Worm (Caenorhabditis elegans) whole organism, L1 larva: ENCODE results near the gene str-211.

Source experiments
- C34B4.2 ChIP-seq: sonication (generic microtip); optimal IDR thresholded peaks from 2 replicates; lab custom pipeline; 2017; ENCODE audit warnings: mild to moderate bottlenecking, missing genetic modification characterization, missing compliant biosample characterization
- F16B12.6 ChIP-seq: fragments of 150-350 bp; optimal IDR thresholded peaks from 2 replicates; lab custom pipeline; 2014; ENCODE audit warnings: missing biosample characterization, missing genetic modification characterization
- Y116A8C.19 ChIP-seq: sonication (generic microtip); optimal IDR thresholded peaks from 2 replicates; lab custom pipeline; 2016; ENCODE audit warnings: missing compliant biosample characterization, missing genetic modification characterization, borderline replicate concordance
- aha-1 ChIP-seq: fragments of 150-350 bp; optimal IDR thresholded peaks from 2 replicates; lab custom pipeline; 2014; ENCODE audit warnings: missing biosample characterization, missing genetic modification characterization
- ama-1 ChIP-seq: fragments of 150-350 bp; optimal IDR thresholded peaks from 2 replicates; lab custom pipeline; 2014
- blmp-1 ChIP-seq: fragments of 150-350 bp; optimal IDR thresholded peaks from 2 replicates; lab custom pipeline; 2014; ENCODE audit warnings: missing biosample characterization, missing genetic modification characterization
- ceh-63 ChIP-seq: fragments of 200-800 bp; sonication (Bioruptor generic); optimal IDR thresholded peaks from 2 replicates; lab custom pipeline; 2018; ENCODE audit warnings: mild to moderate bottlenecking, missing genetic modification characterization, missing compliant biosample characterization
- ceh-8 ChIP-seq: fragments of 200-800 bp; sonication (Bioruptor generic); optimal IDR thresholded peaks from 2 replicates; lab custom pipeline; 2018; ENCODE audit warnings: mild to moderate bottlenecking, missing genetic modification characterization, moderate library complexity, missing compliant biosample characterization
- ceh-90 ChIP-seq: sonication (generic microtip); optimal IDR thresholded peaks from 2 replicates; lab custom pipeline; 2016; ENCODE audit warnings: missing genetic modification characterization, missing compliant biosample characterization
- dpl-1 ChIP-seq, 3 experiments: fragments of 150-350 bp in 2 of 3; sonication (generic microtip) in 1 of 3; optimal IDR thresholded peaks; 2 replicates each; lab custom pipeline; 2014 to 2017; ENCODE audit warnings: missing biosample characterization in 3 of 3, missing genetic modification characterization in 3 of 3, missing genetic modification reagents in 3 of 3
- dsc-1 ChIP-seq: sonication (generic microtip); optimal IDR thresholded peaks from 2 replicates; lab custom pipeline; 2016; ENCODE audit warnings: mild to moderate bottlenecking, missing genetic modification characterization, missing compliant biosample characterization
- efl-1 ChIP-seq, 4 experiments: fragments of 150-350 bp; optimal IDR thresholded peaks in 3 of 4; peaks in 1 of 4; 1 replicate in 1 of 4; 2 replicates in 3 of 4; lab custom pipeline; 2014; ENCODE audit warnings: missing biosample characterization in 2 of 4, missing genetic modification characterization in 2 of 4, missing genetic modification reagents in 2 of 4
- efl-3 ChIP-seq: fragments of 200-800 bp; sonication (Bioruptor generic); optimal IDR thresholded peaks from 2 replicates; lab custom pipeline; 2018; ENCODE audit warnings: mild to moderate bottlenecking, missing genetic modification characterization, missing compliant biosample characterization
- elt-2 ChIP-seq: sonication (generic microtip); optimal IDR thresholded peaks from 2 replicates; lab custom pipeline; 2016; ENCODE audit warnings: missing genetic modification characterization, mild to moderate bottlenecking, inconsistent platforms, missing compliant biosample characterization, missing genetic modification reagents
- fkh-4 ChIP-seq: sonication (generic microtip); optimal IDR thresholded peaks from 2 replicates; lab custom pipeline; 2016; ENCODE audit warnings: missing compliant biosample characterization, missing genetic modification characterization, borderline replicate concordance
- fkh-8 ChIP-seq: sonication (generic microtip); optimal IDR thresholded peaks from 2 replicates; lab custom pipeline; 2016; ENCODE audit warnings: mild to moderate bottlenecking, missing genetic modification characterization, missing compliant biosample characterization
- grh-1 ChIP-seq: fragments of 200-800 bp; sonication (Bioruptor generic); IDR thresholded peaks from 2 replicates; pipeline ENCODE4 v1.3.6; 2022; ENCODE audit warnings: missing genetic modification reagents, missing genetic modification characterization, missing compliant biosample characterization
- irx-1 ChIP-seq: sonication (generic microtip); optimal IDR thresholded peaks from 2 replicates; lab custom pipeline; 2016; ENCODE audit warnings: missing genetic modification characterization, missing compliant biosample characterization
- isw-1 ChIP-seq: fragments of 200-800 bp; sonication (Bioruptor generic); IDR thresholded peaks from 2 replicates; pipeline ENCODE4 v1.3.6; 2022; ENCODE audit warnings: missing genetic modification characterization, missing compliant biosample characterization
- jun-1 ChIP-seq: fragments of 150-350 bp; optimal IDR thresholded peaks from 2 replicates; lab custom pipeline; 2014; ENCODE audit warnings: missing biosample characterization, missing genetic modification reagents, missing genetic modification characterization
- lin-13 ChIP-seq: fragments of 150-350 bp; optimal IDR thresholded peaks from 2 replicates; lab custom pipeline; 2014; ENCODE audit warnings: missing biosample characterization, missing genetic modification reagents, missing genetic modification characterization
- lin-14 ChIP-seq: fragments of 200-800 bp; sonication (Bioruptor generic); optimal IDR thresholded peaks from 2 replicates; lab custom pipeline; 2018; ENCODE audit warnings: mild to moderate bottlenecking, missing genetic modification characterization, moderate library complexity, missing compliant biosample characterization
- lin-15B ChIP-seq: fragments of 150-350 bp; sonication (generic microtip); optimal IDR thresholded peaks from 3 replicates; lab custom pipeline; 2014; ENCODE audit warnings: missing biosample characterization, missing genetic modification characterization
- lin-35 ChIP-seq, 2 experiments: fragments of 150-350 bp; optimal IDR thresholded peaks; 2 replicates each; lab custom pipeline; 2014; ENCODE audit warnings: missing biosample characterization in 2 of 2, missing genetic modification characterization in 2 of 2, missing genetic modification reagents in 2 of 2
- nhr-11 ChIP-seq: fragments of 150-350 bp; optimal IDR thresholded peaks from 2 replicates; lab custom pipeline; 2014; ENCODE audit warnings: missing biosample characterization, missing genetic modification characterization
- nhr-237 ChIP-seq: fragments of 150-350 bp; optimal IDR thresholded peaks from 2 replicates; lab custom pipeline; 2014; ENCODE audit warnings: missing biosample characterization, missing genetic modification characterization
- nhr-90 ChIP-seq: sonication (generic microtip); optimal IDR thresholded peaks from 2 replicates; lab custom pipeline; 2016; ENCODE audit warnings: mild to moderate bottlenecking, missing genetic modification characterization, missing compliant biosample characterization; ENCODE audit not compliant: poor library complexity
- pax-3 ChIP-seq: fragments of 200-800 bp; sonication (Bioruptor generic); optimal IDR thresholded peaks from 2 replicates; lab custom pipeline; 2018; ENCODE audit warnings: mild to moderate bottlenecking, missing genetic modification characterization, moderate library complexity, missing compliant biosample characterization
- sup-37 ChIP-seq: fragments of 200-800 bp; sonication (Bioruptor generic); optimal IDR thresholded peaks from 2 replicates; lab custom pipeline; 2018; ENCODE audit warnings: mild to moderate bottlenecking, missing genetic modification characterization, missing compliant biosample characterization
- tbx-2 ChIP-seq: sonication (generic microtip); optimal IDR thresholded peaks from 2 replicates; lab custom pipeline; 2016; ENCODE audit warnings: missing genetic modification characterization, missing compliant biosample characterization
- xbp-1 ChIP-seq: sonication (generic microtip); optimal IDR thresholded peaks from 2 replicates; lab custom pipeline; 2016; ENCODE audit warnings: missing genetic modification characterization, missing compliant biosample characterization
- ztf-4 ChIP-seq: fragments of 150-350 bp; optimal IDR thresholded peaks from 2 replicates; lab custom pipeline; 2014; ENCODE audit warnings: missing biosample characterization, missing genetic modification characterization

Gene str-211

DNA sequence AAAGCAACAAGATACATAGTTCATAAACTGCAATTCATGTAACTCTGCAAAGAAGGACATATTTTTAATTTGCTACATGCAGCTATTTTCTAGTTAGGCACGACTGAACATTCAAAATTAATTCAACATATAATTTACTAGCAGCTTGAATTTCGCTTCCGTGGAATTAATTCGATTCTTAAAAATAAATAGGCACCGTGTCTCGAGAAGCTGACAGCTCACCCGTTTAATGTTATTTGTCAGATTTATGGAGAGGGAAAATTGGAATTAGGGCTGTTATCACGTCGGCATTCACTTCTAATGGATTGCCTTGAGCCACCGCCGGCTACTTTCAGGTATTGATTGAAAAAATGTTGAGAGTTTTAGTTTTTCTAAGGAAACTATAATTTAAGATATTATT, 17.7 kb downstream of the str-211 start, which contains the start of gene srh-21:
srh-21 (plus strand) TSS at position 301 of the 400 bp plus-strand sequence.
- TF ChIP-seq nhr-90 (no peak), F16B12.6 (tag; lab: Kevin White, UChicago) (no peak), jun-1 (no peak), fkh-8 (peak; percentile 8), dpl-1 (GFP tag; optimal IDR thresholded peaks at IDR 0.05; lab: Kevin White, UChicago) (no peak)

DNA sequence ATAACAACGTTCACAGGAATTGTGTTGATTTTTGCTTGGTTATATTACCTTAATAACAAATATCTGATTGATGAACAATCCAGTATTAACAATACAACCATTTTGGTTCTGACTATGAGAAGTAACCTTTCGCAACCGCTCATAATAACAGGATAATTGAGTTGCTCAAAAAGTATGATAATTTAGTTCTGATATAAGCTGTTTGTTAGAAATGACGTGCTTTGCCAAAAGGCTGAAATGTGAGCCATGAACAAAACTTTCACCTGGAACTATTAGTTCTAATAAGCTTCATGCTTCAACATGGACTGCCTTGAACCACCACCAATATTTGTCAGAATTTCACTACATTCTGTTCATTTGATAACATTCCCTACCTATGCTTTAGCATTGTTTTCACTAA, 19.5 kb downstream of the str-211 start, which contains the start of gene srh-20:
srh-20 (plus strand) TSS at position 301 of the 400 bp plus-strand sequence.
- no peak for TF ChIP-seq fkh-4 (tag; lab: Kevin White, UChicago)

DNA sequence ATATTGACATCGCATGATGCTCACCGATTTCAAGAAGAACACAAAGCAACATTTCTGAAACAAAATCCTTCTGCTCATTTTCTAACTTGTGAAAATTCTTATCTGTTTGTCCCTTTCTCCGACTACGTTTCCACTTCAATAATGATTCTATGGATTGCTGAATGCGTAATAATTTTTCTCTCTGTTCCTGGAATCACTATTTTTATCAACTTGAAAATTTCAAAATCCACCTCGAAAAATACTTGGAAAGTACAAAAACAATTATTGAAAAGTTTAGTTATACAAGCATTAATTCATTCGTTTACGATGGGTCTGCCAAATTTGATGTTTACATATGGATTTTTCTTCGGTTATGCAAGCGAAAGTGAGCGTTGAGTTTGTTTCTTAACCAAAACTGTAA, 22.1 kb downstream of the str-211 start, which contains the start of gene srh-22:
srh-22 (plus strand) TSS at position 301 of the 400 bp plus-strand sequence.
- TF ChIP-seq elt-2 (tag; lab: Kevin White, UChicago) (no peak), irx-1 (tag; lab: Kevin White, UChicago) (no peak), tbx-2 (tag; lab: Kevin White, UChicago) (no peak), sup-37 (no peak), ceh-90 (tag; lab: Kevin White, UChicago) (no peak), dsc-1 (no peak), lin-14 (GFP tag; lab: Kevin White, UChicago) (no peak), xbp-1 (tag; lab: Kevin White, UChicago) (no peak), lin-13 (GFP tag; lab: Kevin White, UChicago) (no peak), C34B4.2 (tag; lab: Kevin White, UChicago) (no peak), isw-1 (GFP tag; lab: Robert Waterston, UW) (no peak), dpl-1 (GFP tag; optimal IDR thresholded peaks at IDR 0.05; lab: Kevin White, UChicago) (no peak), pax-3 (tag; lab: Kevin White, UChicago) (no peak), efl-1 (optimal IDR thresholded peaks at IDR 0.05; lab: Kevin White, UChicago) (no peak), efl-1 (GFP tag; optimal IDR thresholded peaks at IDR 0.05 in 1 of 2; lab: Kevin White, UChicago) (no peak), fkh-4 (tag; lab: Kevin White, UChicago) (no peak), nhr-11 (tag; lab: Kevin White, UChicago) (no peak), ama-1 (lab: Kevin White, UChicago) (no peak), efl-3 (GFP tag; lab: Kevin White, UChicago) (no peak)

DNA sequence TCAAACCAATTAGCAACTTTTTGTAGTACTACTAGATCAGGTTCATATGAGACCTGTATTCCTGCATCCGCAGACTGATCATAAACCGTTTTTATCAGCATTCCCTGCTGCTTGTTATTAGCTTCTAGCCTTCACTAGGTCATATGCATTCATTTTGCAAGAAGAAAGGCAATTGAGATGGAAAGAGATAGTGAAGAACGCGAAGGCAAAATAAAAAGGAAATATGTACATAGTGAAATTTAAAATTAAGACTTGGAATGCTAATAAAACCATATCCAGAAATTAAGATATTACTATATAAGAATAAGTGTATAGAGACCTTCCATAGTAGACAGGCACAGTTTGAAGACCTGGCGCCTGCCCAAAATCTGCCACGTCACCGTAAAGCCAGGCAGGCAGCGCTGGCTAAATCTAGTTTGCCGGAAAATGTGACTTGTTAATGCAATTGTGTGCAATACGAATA, 23.4 kb downstream of the str-211 start, which contains the start of the genes C02E7.8 and srh-23:
C02E7.8 (minus strand) TSS at position 101 of the 463 bp plus-strand sequence.
srh-23 (plus strand) TSS at position 413 of the 463 bp plus-strand sequence.
- no peak for TF ChIP-seq lin-15B (tag; lab: Kevin White, UChicago)
- TF ChIP-seq blmp-1 (tag; lab: Kevin White, UChicago), result peak; percentile 33
- no peak for TF ChIP-seq grh-1 (GFP tag; lab: Robert Waterston, UW)
- TF ChIP-seq lin-35 (GFP tag; optimal IDR thresholded peaks at IDR 0.05; lab: Kevin White, UChicago), result no peak

DNA sequence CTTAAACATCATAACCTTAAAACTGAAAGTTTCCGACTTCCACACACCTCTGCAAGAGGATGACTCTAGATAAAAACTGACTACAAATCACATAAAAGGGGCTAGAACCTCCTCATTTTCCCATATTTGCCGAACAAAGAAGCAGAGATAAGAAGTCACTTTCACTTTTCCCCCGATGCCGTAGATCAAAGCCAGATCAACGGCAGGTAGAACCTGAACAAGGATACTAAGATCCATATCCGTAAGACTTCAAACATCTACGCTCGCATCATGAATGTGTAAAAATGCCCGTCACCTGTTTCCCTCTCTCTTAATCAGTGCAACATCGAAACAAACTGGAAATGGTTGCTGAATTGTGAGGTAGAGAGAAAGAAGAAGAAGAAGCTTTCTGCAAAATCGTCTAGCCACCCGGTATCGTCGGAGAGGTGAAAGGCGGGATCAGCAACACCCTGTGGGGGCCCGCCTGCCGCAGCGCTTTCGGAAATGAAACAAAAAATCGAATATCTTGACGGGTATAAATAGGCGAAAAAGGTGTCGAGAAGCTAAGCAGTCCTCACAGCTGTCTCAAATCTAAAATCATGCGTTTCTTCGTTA, 25.4 kb downstream of the str-211 start, which contains the start of gene C02E7.6:
C02E7.6 (plus strand) TSS at position 544 of the 594 bp plus-strand sequence.
- TF ChIP-seq lin-14 (GFP tag; lab: Kevin White, UChicago) (no peak), efl-1 (optimal IDR thresholded peaks at IDR 0.05; lab: Kevin White, UChicago) (no peak), efl-1 (GFP tag; optimal IDR thresholded peaks at IDR 0.05 in 1 of 2; lab: Kevin White, UChicago) (no peak), ztf-4 (tag; lab: Kevin White, UChicago) (peak; percentile 81), sup-37 (no peak), blmp-1 (tag; lab: Kevin White, UChicago) (peak; percentile 88), aha-1 (tag; lab: Kevin White, UChicago) (no peak), ceh-63 (GFP tag; lab: Kevin White, UChicago) (no peak), nhr-90 (no peak), jun-1 (peak; percentile 2), ceh-8 (GFP tag; lab: Kevin White, UChicago) (no peak), ceh-90 (tag; lab: Kevin White, UChicago) (no peak), nhr-237 (tag; lab: Kevin White, UChicago) (no peak), Y116A8C.19 (tag; lab: Kevin White, UChicago) (no peak), dpl-1 (GFP tag; optimal IDR thresholded peaks at IDR 0.05; lab: Kevin White, UChicago) (no peak)
